Fruit fly (Drosophila melanogaster) whole organism, embryonic: Measurements from ENCODE around the gene Dhps.

Experiments
- B-H1 ChIP-seq: fragments of 200-800 bp; sonication (Bioruptor generic); IDR thresholded peaks from 3 replicates; pipeline ENCODE4 v1.3.6; 2022; ENCODE audit warnings: missing biosample characterization, missing genetic modification characterization
- CG18764 ChIP-seq: fragments of 200-800 bp; sonication (Bioruptor generic); optimal IDR thresholded peaks from 3 replicates; lab custom pipeline; 2016; ENCODE audit warnings: missing biosample characterization, missing genetic modification characterization
- oc ChIP-seq: fragments of 200-800 bp; sonication (Bioruptor generic); optimal IDR thresholded peaks from 2 replicates; lab custom pipeline; 2018; ENCODE audit warnings: missing biosample characterization, mild to moderate bottlenecking, missing genetic modification characterization, moderate library complexity
- seq ChIP-seq: fragments of 200-800 bp; sonication (Bioruptor generic); IDR thresholded peaks from 2 replicates; pipeline ENCODE4 v1.3.6; 2022; ENCODE audit warnings: missing biosample characterization, missing genetic modification characterization
- sr ChIP-seq: fragments of 200-800 bp; sonication (Bioruptor generic); IDR thresholded peaks from 3 replicates; pipeline ENCODE4 v1.3.6; 2022; ENCODE audit warnings: missing biosample characterization, missing genetic modification characterization

- TF ChIP-seq seq (GFP tag; lab: Robert Waterston, UW), result no peak
- no peak for TF ChIP-seq oc
- no peak for TF ChIP-seq CG18764 (GFP tag; lab: Kevin White, UChicago)
- no peak for TF ChIP-seq B-H1
- no peak for TF ChIP-seq sr (GFP tag; lab: Robert Waterston, UW)
These were observed 38.1 kb upstream of the Dhps start, which contains the start of gene CG43886 for dm6 chr3L:8159724-8160422.
